Fruit fly (Drosophila melanogaster) whole organism, prepupa: ENCODE results near the gene CG15529.

Experiments used
- CG10631 ChIP-seq: fragments of 200-800 bp; sonication (Bioruptor generic); optimal IDR thresholded peaks from 2 replicates; lab custom pipeline; 2016; ENCODE audit warnings: missing biosample characterization, missing genetic modification characterization
- CG10669 ChIP-seq: fragments of 200-800 bp; sonication (Bioruptor generic); optimal IDR thresholded peaks from 3 replicates; lab custom pipeline; 2018; ENCODE audit warnings: missing biosample characterization, mild to moderate bottlenecking, missing genetic modification characterization, moderate library complexity
- CG11294 ChIP-seq: fragments of 200-800 bp; sonication (Bioruptor generic); IDR thresholded peaks from 2 replicates; pipeline ENCODE4 v1.3.6; 2022; ENCODE audit warnings: missing biosample characterization, missing genetic modification characterization
- CG11902 ChIP-seq: fragments of 200-800 bp; sonication (Bioruptor generic); optimal IDR thresholded peaks from 3 replicates; lab custom pipeline; 2016; ENCODE audit warnings: missing biosample characterization, missing genetic modification characterization
- CG1621 ChIP-seq: fragments of 200-800 bp; sonication (Bioruptor generic); optimal IDR thresholded peaks from 3 replicates; lab custom pipeline; 2018; ENCODE audit warnings: missing biosample characterization, mild to moderate bottlenecking, missing genetic modification characterization
- CG16779 ChIP-seq: fragments of 200-800 bp; sonication (Bioruptor generic); optimal IDR thresholded peaks from 3 replicates; lab custom pipeline; 2017; ENCODE audit warnings: missing biosample characterization, mild to moderate bottlenecking, missing genetic modification characterization
- CG31627 ChIP-seq: fragments of 200-800 bp; sonication (Bioruptor generic); optimal IDR thresholded peaks from 3 replicates; lab custom pipeline; 2016; ENCODE audit warnings: missing biosample characterization, missing genetic modification characterization
- CG32006 ChIP-seq: fragments of 200-800 bp; sonication (Bioruptor generic); optimal IDR thresholded peaks from 3 replicates; lab custom pipeline; 2017; ENCODE audit warnings: missing biosample characterization, mild to moderate bottlenecking, missing genetic modification characterization
- CG3919 ChIP-seq: fragments of 200-800 bp; sonication (Bioruptor generic); optimal IDR thresholded peaks from 3 replicates; lab custom pipeline; 2016; ENCODE audit warnings: missing biosample characterization, missing genetic modification characterization
- CG6163 ChIP-seq: fragments of 200-800 bp; sonication (Bioruptor generic); IDR thresholded peaks from 3 replicates; pipeline ENCODE4 v1.3.6; 2022; ENCODE audit warnings: missing biosample characterization, missing genetic modification characterization
- CG6276 ChIP-seq: fragments of 200-800 bp; sonication (Bioruptor generic); optimal IDR thresholded peaks from 2 replicates; lab custom pipeline; 2017; ENCODE audit warnings: missing biosample characterization, mild to moderate bottlenecking, missing genetic modification characterization
- CG6792 ChIP-seq: fragments of 200-800 bp; sonication (Bioruptor generic); optimal IDR thresholded peaks from 3 replicates; lab custom pipeline; 2016; ENCODE audit warnings: missing biosample characterization, missing genetic modification characterization
- CG6854 ChIP-seq: fragments of 200-800 bp; sonication (Bioruptor generic); optimal IDR thresholded peaks from 2 replicates; lab custom pipeline; 2017; ENCODE audit warnings: missing biosample characterization, mild to moderate bottlenecking, missing genetic modification characterization
- CG7368 ChIP-seq: fragments of 200-800 bp; sonication (Bioruptor generic); optimal IDR thresholded peaks from 3 replicates; lab custom pipeline; 2016; ENCODE audit warnings: missing biosample characterization, missing genetic modification characterization
- CG8119 ChIP-seq: fragments of 200-800 bp; sonication (Bioruptor generic); IDR thresholded peaks from 3 replicates; pipeline ENCODE4 v1.3.6; 2022; ENCODE audit warnings: missing biosample characterization, missing genetic modification characterization
- Eip75B ChIP-seq: fragments of 200-800 bp; sonication (Bioruptor generic); optimal IDR thresholded peaks from 3 replicates; lab custom pipeline; 2016; ENCODE audit warnings: missing biosample characterization, missing genetic modification characterization
- Eip93F ChIP-seq: fragments of 200-800 bp; sonication (Bioruptor generic); optimal IDR thresholded peaks from 2 replicates; lab custom pipeline; 2016; ENCODE audit warnings: missing biosample characterization, mild to moderate bottlenecking, missing genetic modification characterization
- Ets21C ChIP-seq: fragments of 200-800 bp; sonication (Bioruptor generic); optimal IDR thresholded peaks from 3 replicates; lab custom pipeline; 2016; ENCODE audit warnings: missing biosample characterization, missing genetic modification characterization
- Ets96B ChIP-seq: fragments of 200-800 bp; optimal IDR thresholded peaks from 2 replicates; lab custom pipeline; 2019; ENCODE audit warnings: missing biosample characterization, mild to moderate bottlenecking, missing genetic modification characterization, moderate library complexity
- Hr38 ChIP-seq: sonication (Bioruptor generic); optimal IDR thresholded peaks from 2 replicates; lab custom pipeline; 2016; ENCODE audit warnings: missing biosample characterization, missing genetic modification characterization
- Lpt ChIP-seq: fragments of 200-800 bp; sonication (Bioruptor generic); optimal IDR thresholded peaks from 3 replicates; lab custom pipeline; 2016; ENCODE audit warnings: missing biosample characterization, missing genetic modification characterization
- OdsH ChIP-seq: fragments of 200-800 bp; sonication (Bioruptor generic); optimal IDR thresholded peaks from 3 replicates; lab custom pipeline; 2016; ENCODE audit warnings: missing biosample characterization, missing genetic modification characterization
- Smox ChIP-seq: fragments of 200-800 bp; sonication (Bioruptor generic); optimal IDR thresholded peaks from 3 replicates; lab custom pipeline; 2016; ENCODE audit warnings: missing biosample characterization, missing genetic modification characterization
- Sox102F ChIP-seq: fragments of 200-800 bp; sonication (Bioruptor generic); optimal IDR thresholded peaks from 2 replicates; lab custom pipeline; 2016; ENCODE audit warnings: missing biosample characterization, mild to moderate bottlenecking, missing genetic modification characterization
- Sox14 ChIP-seq: fragments of 200-800 bp; sonication (Bioruptor generic); optimal IDR thresholded peaks from 3 replicates; lab custom pipeline; 2016; ENCODE audit warnings: missing biosample characterization, missing genetic modification characterization
- achi ChIP-seq: fragments of 200-800 bp; sonication (Bioruptor generic); optimal IDR thresholded peaks from 3 replicates; lab custom pipeline; 2016; ENCODE audit warnings: missing biosample characterization, missing genetic modification characterization
- acj6 ChIP-seq: fragments of 200-800 bp; sonication (Bioruptor generic); optimal IDR thresholded peaks from 3 replicates; lab custom pipeline; 2016; ENCODE audit warnings: missing biosample characterization, missing genetic modification characterization
- cyc ChIP-seq: fragments of 200-800 bp; sonication (Bioruptor generic); optimal IDR thresholded peaks from 3 replicates; lab custom pipeline; 2016; ENCODE audit warnings: missing biosample characterization, missing genetic modification characterization
- dac ChIP-seq: fragments of 200-800 bp; sonication (Bioruptor generic); optimal IDR thresholded peaks from 2 replicates; lab custom pipeline; 2017; ENCODE audit warnings: missing biosample characterization, mild to moderate bottlenecking, missing genetic modification characterization
- esn ChIP-seq: fragments of 200-800 bp; sonication (Bioruptor generic); optimal IDR thresholded peaks from 2 replicates; lab custom pipeline; 2016; ENCODE audit warnings: missing biosample characterization, mild to moderate bottlenecking, missing genetic modification characterization, moderate library complexity
- fd59A ChIP-seq: fragments of 200-800 bp; sonication (Bioruptor generic); optimal IDR thresholded peaks from 2 replicates; lab custom pipeline; 2017; ENCODE audit warnings: missing biosample characterization, mild to moderate bottlenecking, missing genetic modification characterization, missing genetic modification reagents
- fd85E ChIP-seq: fragments of 200-800 bp; sonication (Bioruptor generic); optimal IDR thresholded peaks from 3 replicates; lab custom pipeline; 2016; ENCODE audit warnings: missing biosample characterization, missing genetic modification characterization
- fkh ChIP-seq: fragments of 200-800 bp; sonication (Bioruptor generic); optimal IDR thresholded peaks from 3 replicates; lab custom pipeline; 2017; ENCODE audit warnings: missing biosample characterization, mild to moderate bottlenecking, missing genetic modification characterization, moderate library complexity
- lz ChIP-seq: fragments of 200-800 bp; sonication (Bioruptor generic); optimal IDR thresholded peaks from 3 replicates; lab custom pipeline; 2016; ENCODE audit warnings: missing biosample characterization, missing genetic modification characterization
- pdm3 ChIP-seq: fragments of 200-800 bp; sonication (Bioruptor generic); optimal IDR thresholded peaks from 3 replicates; lab custom pipeline; 2016; ENCODE audit warnings: missing biosample characterization, missing genetic modification characterization
- salr ChIP-seq, 2 experiments: fragments of 200-800 bp; sonication (Bioruptor generic); optimal IDR thresholded peaks; 3 replicates each; lab custom pipeline; 2016 to 2018; ENCODE audit warnings: missing biosample characterization in 2 of 2, missing genetic modification characterization in 2 of 2, mild to moderate bottlenecking in 1 of 2
- spab ChIP-seq: fragments of 200-800 bp; sonication (Bioruptor generic); optimal IDR thresholded peaks from 2 replicates; lab custom pipeline; 2017; ENCODE audit warnings: missing biosample characterization, mild to moderate bottlenecking, missing genetic modification characterization, missing genetic modification reagents
- ss ChIP-seq, 2 experiments: fragments of 200-800 bp; sonication (Bioruptor generic); optimal IDR thresholded peaks; 2 replicates in 1 of 2; 3 replicates in 1 of 2; lab custom pipeline; 2017 to 2018; ENCODE audit warnings: mild to moderate bottlenecking in 2 of 2, missing biosample characterization in 2 of 2, missing genetic modification characterization in 2 of 2, moderate library complexity in 1 of 2
- topi ChIP-seq: fragments of 200-800 bp; sonication (Bioruptor generic); optimal IDR thresholded peaks from 3 replicates; lab custom pipeline; 2016; ENCODE audit warnings: missing biosample characterization, missing genetic modification characterization
- vri ChIP-seq: fragments of 200-800 bp; sonication (Bioruptor generic); optimal IDR thresholded peaks from 3 replicates; lab custom pipeline; 2016; ENCODE audit warnings: missing biosample characterization, mild to moderate bottlenecking, missing genetic modification characterization

Gene CG15529

DNA sequence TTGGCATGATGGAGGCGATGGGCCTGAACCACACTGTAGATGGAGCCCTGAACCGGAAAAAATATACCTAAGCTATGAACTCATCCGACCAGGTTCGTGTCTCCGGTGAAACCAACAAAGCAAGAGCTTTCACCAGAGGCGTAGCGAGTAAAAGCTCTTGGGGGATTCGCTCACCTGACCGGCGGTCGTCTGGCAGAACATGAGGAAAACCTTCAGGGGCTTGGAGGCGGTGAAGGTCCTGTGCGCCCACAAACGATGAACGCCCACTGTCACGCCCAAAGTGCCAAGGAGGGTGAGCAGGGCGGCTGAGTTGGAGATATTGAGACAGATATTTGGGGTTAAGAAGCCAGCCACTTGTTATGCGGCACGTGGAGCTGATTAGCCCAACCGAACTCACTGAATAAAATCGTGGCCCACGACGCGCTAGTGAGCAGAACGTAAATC is 43.8 kb downstream of the CG15529 start (continued):
- peak; percentile 49 for TF ChIP-seq CG31627 (GFP tag; lab: Kevin White, UChicago)
- no peak for TF ChIP-seq topi (GFP tag; lab: Kevin White, UChicago)
- TF ChIP-seq CG6276 (GFP tag; lab: Kevin White, UChicago), result no peak
- TF ChIP-seq CG6792 (GFP tag; lab: Kevin White, UChicago), result no peak
- TF ChIP-seq CG16779 (tag; lab: Kevin White, UChicago), result no peak
- TF ChIP-seq CG6854 (GFP tag; lab: Kevin White, UChicago), result no peak
- peak; percentile 12 for TF ChIP-seq CG3919 (GFP tag; lab: Kevin White, UChicago)
- TF ChIP-seq Hr38, result no peak
- TF ChIP-seq dac (GFP tag; lab: Kevin White, UChicago), result no peak
- TF ChIP-seq Sox102F (GFP tag; lab: Kevin White, UChicago), result no peak
- TF ChIP-seq spab (GFP tag; lab: Kevin White, UChicago), result no peak
- no peak for TF ChIP-seq CG1621
- TF ChIP-seq achi, result peak; percentile 6
- peak; percentile 40 for TF ChIP-seq pdm3
- no peak for TF ChIP-seq Eip93F
- TF ChIP-seq Eip75B, result no peak
- no peak for TF ChIP-seq Ets96B
- TF ChIP-seq Lpt (GFP tag; lab: Kevin White, UChicago), result no peak
- TF ChIP-seq esn (GFP tag; lab: Kevin White, UChicago), result peak; percentile 20
- peak; percentile 53; the same call in 2 of the 3 replicates for TF ChIP-seq CG6163 (GFP tag; lab: Robert Waterston, UW)
- TF ChIP-seq cyc (GFP tag; lab: Kevin White, UChicago), result no peak
- no peak for TF ChIP-seq fkh (GFP tag; lab: Kevin White, UChicago)
- TF ChIP-seq CG7368, result no peak
- TF ChIP-seq ss (GFP tag; optimal IDR thresholded peaks at IDR 0.05; lab: Kevin White, UChicago), result no peak
- no peak; the same call in 2 of the 3 replicates for TF ChIP-seq CG8119 (GFP tag; lab: Robert Waterston, UW)
- TF ChIP-seq Sox14 (GFP tag; lab: Kevin White, UChicago), result peak; percentile 23
- TF ChIP-seq OdsH (GFP tag; lab: Kevin White, UChicago), result peak; percentile 17
- no peak for TF ChIP-seq salr (GFP tag; optimal IDR thresholded peaks at IDR 0.05; lab: Kevin White, UChicago)
- no peak for TF ChIP-seq Ets21C (GFP tag; lab: Kevin White, UChicago)
- no peak for TF ChIP-seq fd85E
- peak; percentile 23 for TF ChIP-seq CG32006 (GFP tag; lab: Kevin White, UChicago)
- TF ChIP-seq fd59A (GFP tag; lab: Kevin White, UChicago), result no peak
- peak; percentile 5 for TF ChIP-seq acj6 (GFP tag; lab: Kevin White, UChicago)
- no peak for TF ChIP-seq CG11902
- TF ChIP-seq CG10631, result peak; percentile 29
- TF ChIP-seq CG10669, result no peak
- TF ChIP-seq vri (GFP tag; lab: Kevin White, UChicago), result no peak

DNA sequence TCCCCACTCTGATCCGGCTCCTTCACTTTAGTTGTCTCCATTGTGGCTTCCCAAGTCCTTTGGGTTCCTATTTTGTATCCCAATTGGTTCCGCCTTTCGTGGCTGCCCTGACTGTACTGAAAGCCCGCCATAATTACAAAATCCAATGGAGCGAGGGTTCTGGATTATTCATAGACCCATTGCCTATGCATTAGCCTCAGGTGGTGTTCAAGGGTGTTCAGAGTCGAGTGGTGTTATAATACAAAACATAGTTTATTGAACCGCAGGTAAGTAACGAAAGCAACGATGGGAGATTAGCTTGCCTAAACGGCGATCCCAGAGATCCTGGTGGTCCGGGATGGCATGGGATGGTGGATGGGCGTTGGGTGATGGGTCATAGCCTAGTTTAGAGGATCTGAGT is 44.3 kb downstream of the CG15529 start, which contains the start of gene CG15531:
TSS of gene CG15531 (minus strand) at position 101 of the 400 bp plus-strand sequence.
- no peak for TF ChIP-seq esn (GFP tag; lab: Kevin White, UChicago)
- no peak for TF ChIP-seq CG3919 (GFP tag; lab: Kevin White, UChicago)
- TF ChIP-seq CG11294, result no peak
- no peak for TF ChIP-seq OdsH (GFP tag; lab: Kevin White, UChicago)
- no peak for TF ChIP-seq Smox (GFP tag; lab: Kevin White, UChicago)
- TF ChIP-seq lz (GFP tag; lab: Kevin White, UChicago), result no peak
- no peak for TF ChIP-seq Lpt (GFP tag; lab: Kevin White, UChicago)
- no peak for TF ChIP-seq Ets21C (GFP tag; lab: Kevin White, UChicago)
- TF ChIP-seq CG8119 (GFP tag; lab: Robert Waterston, UW), result no peak
- TF ChIP-seq vri (GFP tag; lab: Kevin White, UChicago), result no peak
